Fruit fly (Drosophila melanogaster): ENCODE measurements around the gene CG10064.

dm6 chr3L:7003132-7003531, 35.4 kb upstream of the CG10064 start:
- TF ChIP-seq ttk (optimal IDR thresholded peaks at IDR 0.05) (no peak), insv (optimal IDR thresholded peaks at IDR 0.05) (no peak), psq (optimal IDR thresholded peaks at IDR 0.05) (no peak), h (optimal IDR thresholded peaks at IDR 0.05) (no peak)
